Worm (Caenorhabditis elegans): ENCODE measurements around the gene ZC262.13.

ce11 chrIII:8312393-8312792 is 13.6 kb upstream of the ZC262.13 start, which contains the start of gene F10E9.2:
- TF ChIP-seq dao-5 (tag; optimal IDR thresholded peaks at IDR 0.05), result no peak
- no peak for TF ChIP-seq him-1 (tag; optimal IDR thresholded peaks at IDR 0.05)
- TF ChIP-seq W03F9.2 (tag; optimal IDR thresholded peaks at IDR 0.05), result no peak

All from whole organism, L4/young adult.